Worm (Caenorhabditis elegans) whole organism, young adult: ENCODE measurements around the gene dcaf-1.
A peak's percentile ranks its signal among the peaks of the same experiment; 100 is the strongest.

Source experiments
- F57C9.4 ChIP-seq: sonication (generic microtip); optimal IDR thresholded peaks from 2 replicates; lab custom pipeline; 2017; ENCODE audit warnings: mild to moderate bottlenecking, missing genetic modification characterization, missing compliant biosample characterization
- T07F8.4 ChIP-seq: sonication (generic microtip); optimal IDR thresholded peaks from 2 replicates; lab custom pipeline; 2016; ENCODE audit warnings: mild to moderate bottlenecking, missing genetic modification characterization, moderate library complexity, missing compliant biosample characterization
- efl-1 ChIP-seq: fragments of 150-350 bp; optimal IDR thresholded peaks from 2 replicates; lab custom pipeline; 2014; ENCODE audit warnings: missing biosample characterization, missing genetic modification reagents, missing genetic modification characterization
- madf-3 ChIP-seq: fragments of 200-800 bp; sonication (Bioruptor generic); IDR thresholded peaks from 2 replicates; pipeline ENCODE4 v1.3.6; 2022; ENCODE audit warnings: missing genetic modification reagents, missing genetic modification characterization, missing compliant biosample characterization
- madf-6 ChIP-seq: fragments of 200-800 bp; sonication (Bioruptor generic); IDR thresholded peaks from 2 replicates; pipeline ENCODE4 v1.3.6; 2022; ENCODE audit warnings: missing genetic modification reagents, missing genetic modification characterization, missing compliant biosample characterization
- sea-2 ChIP-seq: fragments of 200-800 bp; sonication (Bioruptor generic); IDR thresholded peaks from 2 replicates; pipeline ENCODE4 v1.3.6; 2022; ENCODE audit warnings: missing genetic modification characterization, missing compliant biosample characterization
- snpc-4 ChIP-seq, 5 experiments: fragments of 150-350 bp in 1 of 5; sonication (generic microtip) in 4 of 5; optimal IDR thresholded peaks; 2 replicates each; lab custom pipeline; 2014 to 2018; ENCODE audit warnings: missing genetic modification characterization in 5 of 5, missing biosample characterization in 3 of 5, antibody characterized with exemption in 2 of 5, mild to moderate bottlenecking in 2 of 5, missing compliant biosample characterization in 2 of 5, missing genotype in 2 of 5, moderate library complexity in 2 of 5, missing genetic modification reagents in 1 of 5
- unc-130 ChIP-seq: sonication (generic microtip); optimal IDR thresholded peaks from 2 replicates; lab custom pipeline; 2016; ENCODE audit warnings: missing genetic modification reagents, missing genetic modification characterization, missing compliant biosample characterization

ce11 chrIV:9671001-9671652 lies 35.4 kb downstream of the dcaf-1 start:
- TF ChIP-seq snpc-4 (GFP tag; optimal IDR thresholded peaks at IDR 0.05; lab: Kevin White, UChicago) = no peak
- peak in 1 of 4 experiments; percentile 11 for TF ChIP-seq snpc-4 (tag; optimal IDR thresholded peaks at IDR 0.05; lab: Kevin White, UChicago)
- no peak for TF ChIP-seq unc-130 (GFP tag; lab: Kevin White, UChicago)
- no peak for TF ChIP-seq sea-2 (GFP tag; lab: Robert Waterston, UW)
- TF ChIP-seq efl-1 (GFP tag; lab: Kevin White, UChicago) = no peak
- no peak for TF ChIP-seq F57C9.4 (tag; lab: Kevin White, UChicago)
- no peak for TF ChIP-seq madf-6 (GFP tag; lab: Robert Waterston, UW)
- no peak for TF ChIP-seq madf-3
- TF ChIP-seq T07F8.4 = no peak
